Worm (Caenorhabditis elegans) whole organism, young adult: ENCODE results near the gene Y54F10AM.15.

Experiments used
- F49E8.2 ChIP-seq: sonication (generic microtip); optimal IDR thresholded peaks from 3 replicates; lab custom pipeline; 2017; ENCODE audit warnings: missing genetic modification characterization, mild to moderate bottlenecking, missing compliant biosample characterization, antibody characterized with exemption, moderate library complexity; ENCODE audit not compliant: insufficient read depth
- T26A5.8 ChIP-seq: sonication (generic microtip); optimal IDR thresholded peaks from 2 replicates; lab custom pipeline; 2016; ENCODE audit warnings: missing genetic modification characterization, missing compliant biosample characterization
- ama-1 ChIP-seq, 3 experiments: fragments of 150-350 bp in 1 of 3; sonication (generic microtip) in 2 of 3; optimal IDR thresholded peaks; 2 replicates each; lab custom pipeline; 2014 to 2018; ENCODE audit warnings: missing biosample characterization in 2 of 3, missing genetic modification characterization in 2 of 3, missing genetic modification reagents in 2 of 3
- egl-44 ChIP-seq: fragments of 200-800 bp; sonication (Bioruptor generic); IDR thresholded peaks from 2 replicates; pipeline ENCODE4 v1.3.6; 2022; ENCODE audit warnings: missing genetic modification reagents, missing genetic modification characterization, missing compliant biosample characterization
- ekl-4 ChIP-seq: fragments of 200-800 bp; sonication (Bioruptor generic); IDR thresholded peaks from 2 replicates; pipeline ENCODE4 v1.3.6; 2022; ENCODE audit warnings: missing genetic modification reagents, missing genetic modification characterization, missing compliant biosample characterization
- hmg-1.2 ChIP-seq: fragments of 200-800 bp; sonication (Bioruptor generic); IDR thresholded peaks from 2 replicates; pipeline ENCODE4 v1.3.6; 2022; ENCODE audit warnings: missing genetic modification reagents, missing genetic modification characterization, missing compliant biosample characterization
- lin-26 ChIP-seq: fragments of 200-800 bp; sonication (Bioruptor generic); IDR thresholded peaks from 2 replicates; pipeline ENCODE4 v1.3.6; 2022; ENCODE audit warnings: missing genetic modification reagents, missing genetic modification characterization, missing compliant biosample characterization
- lsl-1 ChIP-seq: fragments of 200-800 bp; sonication (Bioruptor generic); optimal IDR thresholded peaks from 2 replicates; lab custom pipeline; 2018; ENCODE audit warnings: mild to moderate bottlenecking, missing genetic modification characterization, moderate library complexity, missing compliant biosample characterization
- nfya-1 ChIP-seq: sonication (generic microtip); optimal IDR thresholded peaks from 2 replicates; lab custom pipeline; 2017; ENCODE audit warnings: antibody characterized with exemption, missing compliant biosample characterization, missing genetic modification characterization, borderline replicate concordance; ENCODE audit not compliant: insufficient read depth
- sdz-38 ChIP-seq: sonication (generic microtip); optimal IDR thresholded peaks from 2 replicates; lab custom pipeline; 2016; ENCODE audit warnings: missing genotype, missing genetic modification characterization, missing compliant biosample characterization
- sea-2 ChIP-seq: fragments of 200-800 bp; sonication (Bioruptor generic); IDR thresholded peaks from 2 replicates; pipeline ENCODE4 v1.3.6; 2022; ENCODE audit warnings: missing genetic modification characterization, missing compliant biosample characterization
- tbp1 ChIP-seq: fragments of 200-800 bp; sonication (Bioruptor generic); optimal IDR thresholded peaks from 2 replicates; lab custom pipeline; 2018; ENCODE audit warnings: mild to moderate bottlenecking, missing genetic modification characterization, missing compliant biosample characterization
- tbx-9 ChIP-seq: sonication (generic microtip); optimal IDR thresholded peaks from 2 replicates; lab custom pipeline; 2016; ENCODE audit warnings: borderline replicate concordance, missing genetic modification characterization, inconsistent platforms, missing compliant biosample characterization
- tlf-1 ChIP-seq: fragments of 200-800 bp; sonication (Bioruptor generic); optimal IDR thresholded peaks from 2 replicates; lab custom pipeline; 2018; ENCODE audit warnings: mild to moderate bottlenecking, missing genetic modification characterization, missing compliant biosample characterization

DNA sequence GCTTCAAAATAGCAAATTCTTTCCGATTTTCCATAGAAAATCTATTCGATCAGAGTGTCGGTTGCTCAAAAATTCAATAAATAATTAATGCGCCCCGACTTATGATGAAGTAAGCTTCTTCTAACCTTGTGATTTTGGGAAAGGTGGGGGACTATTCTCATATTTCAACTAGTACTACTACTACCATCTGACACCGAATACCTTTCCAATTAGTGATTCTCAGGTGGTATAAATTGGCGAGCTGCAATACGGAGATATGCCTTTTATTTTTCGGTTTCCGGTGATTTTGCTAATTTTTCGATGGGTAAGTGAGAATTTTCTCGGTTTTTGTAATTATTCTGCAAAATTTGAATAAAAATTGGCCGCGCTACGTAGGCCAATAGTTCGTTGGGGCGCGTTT lies 32.9 kb upstream of the Y54F10AM.15 start, which contains the start of gene nhr-239:
- TF ChIP-seq egl-44 (GFP tag; lab: Robert Waterston, UW) = no peak
- TF ChIP-seq hmg-1.2 = no peak
- TF ChIP-seq lin-26 (GFP tag; lab: Robert Waterston, UW) = no peak
- no peak for TF ChIP-seq ekl-4 (GFP tag; lab: Robert Waterston, UW)
- no peak for TF ChIP-seq T26A5.8 (tag; lab: Kevin White, UChicago)
- TF ChIP-seq tbp1 = no peak
- TF ChIP-seq lsl-1 (GFP tag; lab: Kevin White, UChicago) = no peak
- TF ChIP-seq sdz-38 (tag; lab: Kevin White, UChicago) = no peak
- no peak for TF ChIP-seq F49E8.2 (tag; lab: Kevin White, UChicago)
- no peak for TF ChIP-seq nfya-1 (tag; lab: Kevin White, UChicago)
- TF ChIP-seq tbx-9 (tag; lab: Kevin White, UChicago) = no peak
- TF ChIP-seq ama-1 (optimal IDR thresholded peaks at IDR 0.05; lab: Kevin White, UChicago) = no peak
- TF ChIP-seq ama-1 (GFP tag; optimal IDR thresholded peaks at IDR 0.05; lab: Kevin White, UChicago) = no peak
- TF ChIP-seq tlf-1 (GFP tag; lab: Kevin White, UChicago) = no peak
- no peak for TF ChIP-seq sea-2 (GFP tag; lab: Robert Waterston, UW)
